Fruit fly (Drosophila melanogaster): ENCODE results near the gene Rubicon.

The Rubicon gene

DNA sequence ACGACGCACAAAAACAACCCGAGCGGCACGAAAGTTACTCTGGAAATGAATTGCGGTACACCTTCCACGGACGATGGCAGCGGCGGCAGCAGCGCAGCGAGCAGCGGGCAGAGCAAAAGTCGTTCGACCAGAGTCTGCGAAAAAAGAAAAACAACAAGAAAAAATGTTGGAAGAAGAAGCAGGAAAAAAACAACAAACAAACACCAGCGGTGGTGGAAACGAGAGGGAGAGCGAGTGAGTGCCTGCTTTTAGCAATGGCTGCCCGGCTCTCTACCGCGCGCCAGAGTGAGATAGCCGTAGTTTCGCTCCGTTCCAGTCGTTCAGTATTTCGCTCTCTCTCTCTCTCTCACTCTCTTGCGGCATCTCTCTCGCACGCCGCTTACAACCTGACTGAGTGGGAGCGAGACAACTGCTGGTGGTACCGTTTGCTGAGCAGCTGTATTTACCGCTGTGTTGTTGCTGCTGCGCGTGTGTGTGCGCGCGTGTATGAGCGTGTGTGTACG, 26.2 kb upstream of the Rubicon start, which contains the start of gene oc (continued):
- no peak for TF ChIP-seq Neu2 (GFP tag; optimal IDR thresholded peaks at IDR 0.05; ENCODE audit: borderline replicate concordance)
- no peak for TF ChIP-seq run (tag; optimal IDR thresholded peaks at IDR 0.05)
- TF ChIP-seq sisA (GFP tag; IDR thresholded peaks at IDR 0.05), result no peak
- no peak for TF ChIP-seq CG14667 (GFP tag; IDR thresholded peaks at IDR 0.05)
- peak; percentile 3 for TF ChIP-seq Sry-δ (GFP tag; optimal IDR thresholded peaks at IDR 0.05)
- TF ChIP-seq Abd-B (GFP tag; optimal IDR thresholded peaks at IDR 0.05), result peak; percentile 60
- TF ChIP-seq Gug (GFP tag; IDR thresholded peaks at IDR 0.05), result no peak
- TF ChIP-seq CG12155 (GFP tag; optimal IDR thresholded peaks at IDR 0.05), result peak; percentile 66
- TF ChIP-seq psq (GFP tag; optimal IDR thresholded peaks at IDR 0.05), result peak; percentile 31
- no peak for TF ChIP-seq CG2202 (tag; optimal IDR thresholded peaks at IDR 0.05)
- TF ChIP-seq Aef1 (GFP tag; IDR thresholded peaks at IDR 0.05), result peak; percentile 93
- TF ChIP-seq CG13296 (GFP tag; optimal IDR thresholded peaks at IDR 0.05), result no peak
- TF ChIP-seq tin (GFP tag; optimal IDR thresholded peaks at IDR 0.05), result no peak
- peak; percentile 61 for TF ChIP-seq gsb-n (tag; optimal IDR thresholded peaks at IDR 0.05)
- TF ChIP-seq CG5180 (GFP tag; optimal IDR thresholded peaks at IDR 0.05), result peak; percentile 27
- TF ChIP-seq zf30C (GFP tag; optimal IDR thresholded peaks at IDR 0.05), result peak; percentile 9
- peak; percentile 66 for TF ChIP-seq CG42726 (GFP tag; IDR thresholded peaks at IDR 0.05; ENCODE audit: partially characterized antibody)
- 0 out of 2 replicates have a peak, but pooled peaks have one; percentile 15 for TF ChIP-seq peb (GFP tag; IDR thresholded peaks at IDR 0.05)
- no peak for TF ChIP-seq Sin3A (optimal IDR thresholded peaks at IDR 0.05)
- TF ChIP-seq Oaz (GFP tag; IDR thresholded peaks at IDR 0.05), result peak; percentile 18; the same call in 1 of the 2 replicates
- peak; percentile 95 for TF ChIP-seq da (GFP tag; optimal IDR thresholded peaks at IDR 0.05)
- peak; percentile 88 for TF ChIP-seq oc (tag; optimal IDR thresholded peaks at IDR 0.05)
- TF ChIP-seq knrl (GFP tag; IDR thresholded peaks at IDR 0.05; ENCODE audit: partially characterized antibody), result peak; percentile 54; the same call in 1 of the 3 replicates
- TF ChIP-seq Poxn (GFP tag; IDR thresholded peaks at IDR 0.05), result no peak
- peak; percentile 72 for TF ChIP-seq CG15479 (GFP tag; optimal IDR thresholded peaks at IDR 0.05)
- no peak for TF ChIP-seq CG12391 (tag; optimal IDR thresholded peaks at IDR 0.05)
- TF ChIP-seq ken (GFP tag; IDR thresholded peaks at IDR 0.05), result no peak
- peak; percentile 64 for TF ChIP-seq HmgZ (tag; optimal IDR thresholded peaks at IDR 0.05)
- TF ChIP-seq Rx (GFP tag; IDR thresholded peaks at IDR 0.05), result no peak
- 0 out of 2 replicates have a peak, but pooled peaks have one; percentile 37 for TF ChIP-seq CG32767 (GFP tag; IDR thresholded peaks at IDR 0.05)
- TF ChIP-seq bsh (GFP tag; optimal IDR thresholded peaks at IDR 0.05), result peak; percentile 5 to 70
- TF ChIP-seq CG10979 (tag; optimal IDR thresholded peaks at IDR 0.05), result peak; percentile 2
- no peak for TF ChIP-seq pzg (GFP tag; optimal IDR thresholded peaks at IDR 0.05)
- no peak for TF ChIP-seq kay (GFP tag; optimal IDR thresholded peaks at IDR 0.05)
- no peak for TF ChIP-seq nerfin-1 (tag; optimal IDR thresholded peaks at IDR 0.05)
- TF ChIP-seq CG14710 (tag; optimal IDR thresholded peaks at IDR 0.05), result peak; percentile 10
- 0 out of 4 replicates have a peak, but pooled peaks have one; percentile 69 for TF ChIP-seq chinmo (GFP tag; IDR thresholded peaks at IDR 0.05; ENCODE audit: partially characterized antibody)
- TF ChIP-seq CG14441 (GFP tag; IDR thresholded peaks at IDR 0.05), result no peak
- TF ChIP-seq slbo (GFP tag; IDR thresholded peaks at IDR 0.05), result no peak
- no peak for TF ChIP-seq Dbx (GFP tag; IDR thresholded peaks at IDR 0.05)
- TF ChIP-seq CG11696 (GFP tag; IDR thresholded peaks at IDR 0.05), result no peak
- TF ChIP-seq kni (GFP tag; optimal IDR thresholded peaks at IDR 0.05), result peak; percentile 60
- TF ChIP-seq CG13624 (GFP tag; optimal IDR thresholded peaks at IDR 0.05), result no peak
- peak; percentile 24; the same call in 1 of the 2 replicates for TF ChIP-seq rib (GFP tag; IDR thresholded peaks at IDR 0.05)
- peak in 1 of 2 experiments; percentile 36 for TF ChIP-seq crp (GFP tag; optimal IDR thresholded peaks at IDR 0.05)
- no peak for TF ChIP-seq Max (GFP tag; optimal IDR thresholded peaks at IDR 0.05)
- no peak for TF ChIP-seq CG30403 (GFP tag; optimal IDR thresholded peaks at IDR 0.05)
- TF ChIP-seq CG14014 (GFP tag; IDR thresholded peaks at IDR 0.05), result no peak
- peak; percentile 99 for TF ChIP-seq cg (GFP tag; optimal IDR thresholded peaks at IDR 0.05)
- no peak for TF ChIP-seq CG9876 (GFP tag; optimal IDR thresholded peaks at IDR 0.05)
